Fruit fly (Drosophila melanogaster) whole organism, wandering third instar larva: Measurements from ENCODE around the gene CG10948.

Source experiments
- Abd-B ChIP-seq: fragments of >200 bp; optimal IDR thresholded peaks from 2 replicates; lab custom pipeline; 2017; ENCODE audit warnings: missing biosample characterization, missing genetic modification characterization
- CG32264 ChIP-seq: fragments of 200-800 bp; sonication (Bioruptor generic); optimal IDR thresholded peaks from 2 replicates; lab custom pipeline; 2016; ENCODE audit warnings: missing biosample characterization, missing genetic modification characterization
- CG9705 ChIP-seq: fragments of 200-800 bp; sonication (Bioruptor generic); optimal IDR thresholded peaks from 2 replicates; lab custom pipeline; 2018; ENCODE audit warnings: missing biosample characterization, mild to moderate bottlenecking, missing genetic modification characterization
- CrebA ChIP-seq: fragments of 200-800 bp; sonication (Bioruptor generic); optimal IDR thresholded peaks from 2 replicates; lab custom pipeline; 2016; ENCODE audit warnings: missing biosample characterization, mild to moderate bottlenecking, missing genetic modification characterization, borderline replicate concordance
- Dfd ChIP-seq: fragments of >200 bp; optimal IDR thresholded peaks from 2 replicates; lab custom pipeline; 2017; ENCODE audit warnings: missing biosample characterization, missing genetic modification characterization
- Dif ChIP-seq: fragments of 200-275, 200-300 bp; sonication (Bioruptor generic); optimal IDR thresholded peaks from 2 replicates; lab custom pipeline; 2018; ENCODE audit warnings: missing biosample characterization, missing genetic modification characterization; ENCODE audit not compliant: partially characterized antibody
- GATAd ChIP-seq: sonication (Bioruptor generic); optimal IDR thresholded peaks from 2 replicates; lab custom pipeline; 2016; ENCODE audit warnings: missing biosample characterization, missing genetic modification characterization
- HLH106 ChIP-seq: fragments of 200-800 bp; optimal IDR thresholded peaks from 3 replicates; lab custom pipeline; 2019; ENCODE audit warnings: missing biosample characterization, mild to moderate bottlenecking, missing genetic modification characterization, moderate library complexity
- Hr78 ChIP-seq: fragments of >200 bp; optimal IDR thresholded peaks from 2 replicates; lab custom pipeline; 2017; ENCODE audit warnings: missing biosample characterization, missing genetic modification characterization
- Hr83 ChIP-seq: fragments of 200-300 bp; sonication (Bioruptor generic); optimal IDR thresholded peaks from 2 replicates; lab custom pipeline; 2016; ENCODE audit warnings: missing biosample characterization, mild to moderate bottlenecking, missing genetic modification characterization, moderate library complexity; ENCODE audit not compliant: poor library complexity, severe bottlenecking
- Jra ChIP-seq: sonication (Bioruptor generic); optimal IDR thresholded peaks from 2 replicates; lab custom pipeline; 2016; ENCODE audit warnings: missing biosample characterization, missing genetic modification characterization
- OdsH ChIP-seq: fragments of 200-800 bp; sonication (Bioruptor generic); optimal IDR thresholded peaks from 2 replicates; lab custom pipeline; 2016; ENCODE audit warnings: missing biosample characterization, mild to moderate bottlenecking, missing genetic modification characterization
- Rel ChIP-seq, 2 experiments: fragments of 200-800 bp; sonication (Bioruptor generic) in 1 of 2; optimal IDR thresholded peaks; 2 replicates in 1 of 2; 3 replicates in 1 of 2; lab custom pipeline; 2016 to 2019; ENCODE audit warnings: mild to moderate bottlenecking in 2 of 2, missing biosample characterization in 2 of 2, missing genetic modification characterization in 2 of 2, moderate library complexity in 1 of 2
- Sp1 ChIP-seq: fragments of 200-800 bp; sonication (Bioruptor generic); optimal IDR thresholded peaks from 3 replicates; lab custom pipeline; 2019; ENCODE audit warnings: missing biosample characterization, mild to moderate bottlenecking, missing genetic modification characterization, moderate library complexity
- br ChIP-seq: fragments of 200-800 bp; sonication (Bioruptor generic); optimal IDR thresholded peaks from 2 replicates; lab custom pipeline; 2016; ENCODE audit warnings: missing biosample characterization, missing genetic modification characterization
- brk ChIP-seq: fragments of 200-800 bp; sonication (Bioruptor generic); optimal IDR thresholded peaks from 2 replicates; lab custom pipeline; 2016; ENCODE audit warnings: missing biosample characterization, mild to moderate bottlenecking, missing genetic modification characterization
- dsf ChIP-seq: sonication (Bioruptor generic); optimal IDR thresholded peaks from 2 replicates; lab custom pipeline; 2016; ENCODE audit warnings: missing biosample characterization, missing genetic modification characterization, borderline replicate concordance
- ey ChIP-seq: fragments of 200-800 bp; sonication (Bioruptor generic); optimal IDR thresholded peaks from 2 replicates; lab custom pipeline; 2016; ENCODE audit warnings: missing biosample characterization, missing genetic modification characterization
- foxo ChIP-seq, 2 experiments: fragments of 200-800 bp; sonication (Bioruptor generic); optimal IDR thresholded peaks; 2 replicates in 1 of 2; 3 replicates in 1 of 2; lab custom pipeline; 2016 to 2017; ENCODE audit warnings: missing biosample characterization in 2 of 2, missing genetic modification characterization in 2 of 2
- fru ChIP-seq: fragments of 200-800 bp; sonication (Bioruptor generic); optimal IDR thresholded peaks from 3 replicates; lab custom pipeline; 2016; ENCODE audit warnings: missing biosample characterization, mild to moderate bottlenecking, missing genetic modification characterization
- h ChIP-seq: fragments of 200-800 bp; sonication (Bioruptor generic); optimal IDR thresholded peaks from 3 replicates; lab custom pipeline; 2016; ENCODE audit warnings: missing biosample characterization, mild to moderate bottlenecking, missing genetic modification characterization
- jim ChIP-seq: fragments of 175-275, 200-325 bp; sonication (Bioruptor generic); optimal IDR thresholded peaks from 2 replicates; lab custom pipeline; 2016; ENCODE audit warnings: missing biosample characterization, mild to moderate bottlenecking, missing genetic modification characterization
- lola ChIP-seq: fragments of >200 bp; optimal IDR thresholded peaks from 2 replicates; lab custom pipeline; 2017; ENCODE audit warnings: missing biosample characterization, missing genetic modification characterization
- pan ChIP-seq: fragments of >200 bp; optimal IDR thresholded peaks from 2 replicates; lab custom pipeline; 2017
- psq ChIP-seq: fragments of 200-800 bp; sonication (Bioruptor generic); optimal IDR thresholded peaks from 3 replicates; lab custom pipeline; 2017; ENCODE audit warnings: missing biosample characterization, mild to moderate bottlenecking, missing genetic modification characterization, moderate library complexity
- rgr ChIP-seq: fragments of 200-800 bp; sonication (Bioruptor generic); optimal IDR thresholded peaks from 3 replicates; lab custom pipeline; 2016; ENCODE audit warnings: missing biosample characterization, mild to moderate bottlenecking, missing genetic modification characterization
- sage ChIP-seq: fragments of 200-800 bp; sonication (Bioruptor generic); optimal IDR thresholded peaks from 2 replicates; lab custom pipeline; 2016; ENCODE audit warnings: missing biosample characterization, mild to moderate bottlenecking, missing genetic modification characterization
- sv ChIP-seq: fragments of 200-800 bp; sonication (Bioruptor generic); optimal IDR thresholded peaks from 3 replicates; lab custom pipeline; 2016; ENCODE audit warnings: missing biosample characterization, missing genetic modification characterization
- tai ChIP-seq: sonication (Bioruptor generic); optimal IDR thresholded peaks from 2 replicates; lab custom pipeline; 2016; ENCODE audit warnings: missing biosample characterization, missing genetic modification characterization
- usp ChIP-seq: fragments of >200 bp; optimal IDR thresholded peaks from 2 replicates; lab custom pipeline; 2017; ENCODE audit warnings: missing biosample characterization, missing genetic modification characterization
- woc ChIP-seq: sonication (Bioruptor generic); optimal IDR thresholded peaks from 2 replicates; lab custom pipeline; 2016; ENCODE audit warnings: missing biosample characterization, mild to moderate bottlenecking, missing genetic modification characterization

Gene CG10948

dm6 chr3L:12814806-12815205 lies 35.1 kb downstream of the CG10948 start:
- peak; percentile 34 for TF ChIP-seq Dif
- no peak for TF ChIP-seq psq (GFP tag; lab: Kevin White, UChicago)
- TF ChIP-seq Dfd (GFP tag; lab: Kevin White, UChicago) = no peak
- TF ChIP-seq pan (lab: Kevin White, UChicago) = no peak
- TF ChIP-seq lola (GFP tag; lab: Kevin White, UChicago) = no peak
- TF ChIP-seq foxo (GFP tag; optimal IDR thresholded peaks at IDR 0.05; lab: Kevin White, UChicago) = no peak
- TF ChIP-seq Hr78 (GFP tag; lab: Kevin White, UChicago) = no peak
- TF ChIP-seq, all 38 proteins: peak for 1

dm6 chr3L:12813907-12814306 lies 36.0 kb downstream of the CG10948 start, which contains the start of the genes Sf3a2 and CG42588:
Sf3a2 (minus strand) TSS chr3L:12814019.
CG42588 (plus strand) TSS chr3L:12814254.
- TF ChIP-seq sv (GFP tag; lab: Kevin White, UChicago) (peak; percentile 58), GATAd (GFP tag; lab: Kevin White, UChicago) (peak; percentile 11), CG9705 (peak; percentile 29), woc (GFP tag; lab: Kevin White, UChicago) (peak; percentile 52), Jra (GFP tag; lab: Kevin White, UChicago) (no peak), psq (GFP tag; lab: Kevin White, UChicago) (peak; percentile 56), Hr83 (GFP tag; lab: Kevin White, UChicago) (peak; percentile 72), ey (GFP tag; lab: Kevin White, UChicago) (peak; percentile 38), Rel (GFP tag; optimal IDR thresholded peaks at IDR 0.05; lab: Kevin White, UChicago) (no peak), Rel (tag; optimal IDR thresholded peaks at IDR 0.05; lab: Kevin White, UChicago) (peak; percentile 31), dsf (GFP tag; lab: Kevin White, UChicago) (peak; percentile 15), foxo (GFP tag; optimal IDR thresholded peaks at IDR 0.05; lab: Kevin White, UChicago) (peak in 1 of 2 experiments; percentile 63), brk (GFP tag; lab: Kevin White, UChicago) (no peak), sage (no peak), pan (lab: Kevin White, UChicago) (no peak), fru (GFP tag; lab: Kevin White, UChicago) (no peak), HLH106 (tag; lab: Kevin White, UChicago) (peak; percentile 75), lola (GFP tag; lab: Kevin White, UChicago) (no peak), OdsH (GFP tag; lab: Kevin White, UChicago) (peak; percentile 29), rgr (GFP tag; lab: Kevin White, UChicago) (no peak), CrebA (GFP tag; lab: Kevin White, UChicago) (no peak)
- TF ChIP-seq, all 38 proteins: peak for 12

DNA sequence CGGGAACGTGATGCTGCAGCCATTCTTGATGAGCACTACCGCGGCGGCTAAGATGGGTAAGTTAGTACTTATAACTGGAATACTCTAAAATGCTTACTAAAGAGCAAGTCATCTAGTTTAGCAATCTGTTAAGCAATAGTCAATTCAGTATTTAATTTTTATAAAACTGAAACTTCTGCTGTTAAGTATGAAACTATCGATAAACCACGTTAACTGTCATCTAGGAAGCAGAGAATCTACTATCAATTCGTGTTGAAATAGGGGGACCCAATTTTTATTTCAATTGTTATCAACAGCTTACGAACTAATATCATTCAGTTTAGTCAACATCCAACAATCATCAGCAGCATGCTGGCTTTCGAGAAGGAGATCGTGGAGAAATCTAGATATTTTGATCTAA lies 41.5 kb downstream of the CG10948 start, which contains the start of gene CG32110:
TSS of gene CG32110 (plus strand) at position 301 of the 400 bp plus-strand sequence.
- TF ChIP-seq Abd-B (GFP tag; lab: Kevin White, UChicago) = no peak
- no peak for TF ChIP-seq GATAd (GFP tag; lab: Kevin White, UChicago)
- TF ChIP-seq sv (GFP tag; lab: Kevin White, UChicago) = no peak
- TF ChIP-seq CrebA (GFP tag; lab: Kevin White, UChicago) = no peak
- no peak for TF ChIP-seq fru (GFP tag; lab: Kevin White, UChicago)
- no peak for TF ChIP-seq CG32264 (GFP tag; lab: Kevin White, UChicago)
- TF ChIP-seq sage = no peak
- no peak for TF ChIP-seq dsf (GFP tag; lab: Kevin White, UChicago)
- TF ChIP-seq brk (GFP tag; lab: Kevin White, UChicago) = no peak
- TF ChIP-seq usp (GFP tag; lab: Kevin White, UChicago) = no peak
- no peak for TF ChIP-seq Jra (GFP tag; lab: Kevin White, UChicago)
- TF ChIP-seq psq (GFP tag; lab: Kevin White, UChicago) = no peak
- no peak for TF ChIP-seq tai (GFP tag; lab: Kevin White, UChicago)

- TF ChIP-seq Dfd (GFP tag; lab: Kevin White, UChicago) (no peak), CG9705 (peak; percentile 34), jim (GFP tag; lab: Kevin White, UChicago) (no peak), GATAd (GFP tag; lab: Kevin White, UChicago) (no peak), psq (GFP tag; lab: Kevin White, UChicago) (peak; percentile 99), OdsH (GFP tag; lab: Kevin White, UChicago) (peak; percentile 66), fru (GFP tag; lab: Kevin White, UChicago) (peak; percentile 73), brk (GFP tag; lab: Kevin White, UChicago) (no peak), lola (GFP tag; lab: Kevin White, UChicago) (no peak), foxo (GFP tag; optimal IDR thresholded peaks at IDR 0.05; lab: Kevin White, UChicago) (peak in 1 of 2 experiments; percentile 70), Rel (GFP tag; optimal IDR thresholded peaks at IDR 0.05; lab: Kevin White, UChicago) (peak; percentile 46), Rel (tag; optimal IDR thresholded peaks at IDR 0.05; lab: Kevin White, UChicago) (peak; percentile 32), br (GFP tag; lab: Kevin White, UChicago) (peak; percentile 23), ey (GFP tag; lab: Kevin White, UChicago) (peak; percentile 37), sage (peak; percentile 78), Hr83 (GFP tag; lab: Kevin White, UChicago) (peak; percentile 69), h (GFP tag; lab: Kevin White, UChicago) (peak; percentile 49), pan (lab: Kevin White, UChicago) (no peak), woc (GFP tag; lab: Kevin White, UChicago) (peak; percentile 55), HLH106 (tag; lab: Kevin White, UChicago) (peak; percentile 63), rgr (GFP tag; lab: Kevin White, UChicago) (peak; percentile 70), Sp1 (GFP tag; lab: Kevin White, UChicago) (peak; percentile 67)
These were observed 43.6 kb downstream of the CG10948 start for dm6 chr3L:12806290-12806743.
